Fruit fly (Drosophila melanogaster) whole organism, embryonic: ENCODE measurements around the gene CG42375.

Source experiments
- Aef1 ChIP-seq: fragments of 200-800 bp; sonication (Bioruptor generic); IDR thresholded peaks from 3 replicates; pipeline ENCODE4 v1.3.6; 2022; ENCODE audit warnings: missing biosample characterization, missing genetic modification characterization
- Asciz ChIP-seq: fragments of 200-800 bp; sonication (Bioruptor generic); optimal IDR thresholded peaks from 2 replicates; lab custom pipeline; 2017; ENCODE audit warnings: missing biosample characterization, mild to moderate bottlenecking, missing genetic modification characterization, missing genetic modification reagents
- Atf3 ChIP-seq: fragments of 200-800 bp; sonication (Bioruptor generic); optimal IDR thresholded peaks from 3 replicates; lab custom pipeline; 2016; ENCODE audit warnings: missing biosample characterization, missing genetic modification characterization
- CG11560 ChIP-seq: fragments of 200-800 bp; sonication (Bioruptor generic); IDR thresholded peaks from 3 replicates; pipeline ENCODE4 v1.3.6; 2022; ENCODE audit warnings: missing biosample characterization, missing genetic modification characterization
- CG1603 ChIP-seq: fragments of 200-800 bp; sonication (Bioruptor generic); optimal IDR thresholded peaks from 2 replicates; lab custom pipeline; 2019; ENCODE audit warnings: missing biosample characterization, mild to moderate bottlenecking, missing genetic modification characterization, moderate library complexity
- CG16815 ChIP-seq: fragments of 200-800 bp; sonication (Bioruptor generic); optimal IDR thresholded peaks from 3 replicates; lab custom pipeline; 2017; ENCODE audit warnings: missing biosample characterization, mild to moderate bottlenecking, missing genetic modification characterization
- CG2202 ChIP-seq: fragments of 200-800 bp; sonication (Bioruptor generic); optimal IDR thresholded peaks from 2 replicates; lab custom pipeline; 2018; ENCODE audit warnings: missing biosample characterization, mild to moderate bottlenecking, missing genetic modification characterization
- CG5245 ChIP-seq: fragments of 200-800 bp; sonication (Bioruptor generic); optimal IDR thresholded peaks from 3 replicates; lab custom pipeline; 2016; ENCODE audit warnings: missing biosample characterization, missing genetic modification characterization
- CG6175 ChIP-seq: fragments of 200-800 bp; sonication (Bioruptor generic); IDR thresholded peaks from 3 replicates; pipeline ENCODE4 v1.3.6; 2022; ENCODE audit warnings: missing biosample characterization, missing genetic modification characterization
- CG6254 ChIP-seq: fragments of 200-800 bp; sonication (Bioruptor generic); optimal IDR thresholded peaks from 3 replicates; lab custom pipeline; 2017; ENCODE audit warnings: mild to moderate bottlenecking, missing biosample characterization, missing genetic modification reagents, missing genetic modification characterization
- CG6791 ChIP-seq: fragments of 200-800 bp; sonication (Bioruptor generic); IDR thresholded peaks from 3 replicates; pipeline ENCODE4 v1.3.6; 2022; ENCODE audit warnings: missing biosample characterization, missing genetic modification characterization; ENCODE audit not compliant: partially characterized antibody
- CG7357 ChIP-seq: fragments of 200-800 bp; sonication (Bioruptor generic); IDR thresholded peaks from 3 replicates; pipeline ENCODE4 v1.3.6; 2022; ENCODE audit warnings: missing biosample characterization, missing genetic modification characterization
- CG8478 ChIP-seq: fragments of >200 bp; optimal IDR thresholded peaks from 2 replicates; lab custom pipeline; 2018
- Dad ChIP-seq: fragments of 200-800 bp; sonication (Bioruptor generic); optimal IDR thresholded peaks from 3 replicates; lab custom pipeline; 2016; ENCODE audit warnings: missing biosample characterization, missing genetic modification characterization
- Dref ChIP-seq: fragments of 200-800 bp; sonication (Bioruptor generic); IDR thresholded peaks from 2 replicates; pipeline ENCODE4 v1.3.6; 2022; ENCODE audit warnings: missing biosample characterization, missing genetic modification characterization
- Eip74EF ChIP-seq, 2 experiments: fragments of 200-800 bp in 1 of 2; fragments of >200 bp in 1 of 2; sonication (Bioruptor generic) in 1 of 2; optimal IDR thresholded peaks; 2 replicates each; lab custom pipeline; 2017 to 2019; ENCODE audit warnings: missing biosample characterization in 2 of 2, missing genetic modification characterization in 2 of 2, mild to moderate bottlenecking in 1 of 2, moderate library complexity in 1 of 2
- Gsc ChIP-seq: fragments of 200-800 bp; sonication (Bioruptor generic); IDR thresholded peaks from 2 replicates; pipeline ENCODE4 v1.3.6; 2022; ENCODE audit warnings: missing biosample characterization, missing genetic modification characterization
- H2.0 ChIP-seq: fragments of 200-800 bp; sonication (Bioruptor generic); IDR thresholded peaks from 2 replicates; pipeline ENCODE4 v1.3.6; 2022; ENCODE audit warnings: missing biosample characterization, missing genetic modification characterization
- HLH3B ChIP-seq: fragments of 200-800 bp; sonication (Bioruptor generic); IDR thresholded peaks from 2 replicates; pipeline ENCODE4 v1.3.6; 2022; ENCODE audit warnings: missing biosample characterization, missing genetic modification characterization
- HLH4C ChIP-seq: fragments of 200-800 bp; sonication (Bioruptor generic); IDR thresholded peaks from 3 replicates; pipeline ENCODE4 v1.3.6; 2022; ENCODE audit warnings: missing biosample characterization, missing genetic modification characterization; ENCODE audit not compliant: partially characterized antibody
- HLHmδ ChIP-seq: fragments of 200-800 bp; sonication (Bioruptor generic); optimal IDR thresholded peaks from 2 replicates; lab custom pipeline; 2018; ENCODE audit warnings: missing biosample characterization, mild to moderate bottlenecking, missing genetic modification characterization, moderate library complexity
- Hmx ChIP-seq: fragments of 200-800 bp; sonication (Bioruptor generic); optimal IDR thresholded peaks from 2 replicates; lab custom pipeline; 2016; ENCODE audit warnings: missing biosample characterization, missing genetic modification characterization
- Hsf ChIP-seq: fragments of 200-800 bp; sonication (Bioruptor generic); optimal IDR thresholded peaks from 3 replicates; lab custom pipeline; 2016; ENCODE audit warnings: missing biosample characterization, missing genetic modification characterization
- Lpt ChIP-seq: fragments of >200 bp; optimal IDR thresholded peaks from 2 replicates; lab custom pipeline; 2018; ENCODE audit warnings: missing biosample characterization, missing genetic modification characterization
- Max ChIP-seq: fragments of 200-800 bp; sonication (Bioruptor generic); optimal IDR thresholded peaks from 2 replicates; lab custom pipeline; 2016; ENCODE audit warnings: missing biosample characterization, mild to moderate bottlenecking, missing genetic modification characterization
- Nf-YB ChIP-seq: fragments of 200-800 bp; sonication (Bioruptor generic); optimal IDR thresholded peaks from 3 replicates; lab custom pipeline; 2019; ENCODE audit warnings: missing biosample characterization, mild to moderate bottlenecking, missing genetic modification characterization, moderate library complexity
- NfI ChIP-seq: fragments of 200-800 bp; sonication (Bioruptor generic); optimal IDR thresholded peaks from 3 replicates; lab custom pipeline; 2018; ENCODE audit warnings: missing biosample characterization, mild to moderate bottlenecking, missing genetic modification characterization, moderate library complexity
- Oaz ChIP-seq: fragments of 200-800 bp; sonication (Bioruptor generic); IDR thresholded peaks from 2 replicates; pipeline ENCODE4 v1.3.6; 2022; ENCODE audit warnings: missing biosample characterization, missing genetic modification characterization
- Oli ChIP-seq: fragments of 200-800 bp; sonication (Bioruptor generic); optimal IDR thresholded peaks from 2 replicates; lab custom pipeline; 2018; ENCODE audit warnings: missing biosample characterization, mild to moderate bottlenecking, missing genetic modification characterization, moderate library complexity
- Opbp ChIP-seq: fragments of 200-800 bp; sonication (Bioruptor generic); IDR thresholded peaks from 3 replicates; pipeline ENCODE4 v1.3.6; 2022; ENCODE audit warnings: missing biosample characterization, missing genetic modification characterization; ENCODE audit not compliant: partially characterized antibody
- Ptx1 ChIP-seq: fragments of 200-800 bp; sonication (Bioruptor generic); IDR thresholded peaks from 2 replicates; pipeline ENCODE4 v1.3.6; 2022; ENCODE audit warnings: missing biosample characterization, missing genetic modification characterization
- Side ChIP-seq: fragments of 200-800 bp; sonication (Bioruptor generic); optimal IDR thresholded peaks from 2 replicates; lab custom pipeline; 2016; ENCODE audit warnings: missing biosample characterization, missing genetic modification characterization
- Spps ChIP-seq: fragments of 200-800 bp; sonication (Bioruptor generic); optimal IDR thresholded peaks from 2 replicates; lab custom pipeline; 2018; ENCODE audit warnings: missing biosample characterization, mild to moderate bottlenecking, missing genetic modification characterization
- ato ChIP-seq: fragments of 200-800 bp; sonication (Bioruptor generic); IDR thresholded peaks from 2 replicates; pipeline ENCODE4 v1.3.6; 2022; ENCODE audit warnings: missing biosample characterization, missing genetic modification characterization; ENCODE audit not compliant: partially characterized antibody
- cg ChIP-seq: fragments of 200-800 bp; sonication (Bioruptor generic); optimal IDR thresholded peaks from 3 replicates; lab custom pipeline; 2019; ENCODE audit warnings: missing biosample characterization, mild to moderate bottlenecking, missing genetic modification characterization, moderate library complexity
- en ChIP-seq: fragments of 200-800 bp; sonication (Bioruptor generic); optimal IDR thresholded peaks from 2 replicates; lab custom pipeline; 2016; ENCODE audit warnings: missing biosample characterization, missing genetic modification characterization
- grau ChIP-seq: fragments of 200-800 bp; optimal IDR thresholded peaks from 3 replicates; lab custom pipeline; 2019; ENCODE audit warnings: missing biosample characterization, mild to moderate bottlenecking, missing genetic modification characterization, moderate library complexity
- gsb ChIP-seq: fragments of 200-800 bp; sonication (Bioruptor generic); IDR thresholded peaks from 2 replicates; pipeline ENCODE4 v1.3.6; 2022; ENCODE audit warnings: missing biosample characterization, missing genetic modification characterization
- ham ChIP-seq: fragments of 200-800 bp; sonication (Bioruptor generic); IDR thresholded peaks from 2 replicates; pipeline ENCODE4 v1.3.6; 2022; ENCODE audit warnings: missing biosample characterization, missing genetic modification characterization
- kni ChIP-seq: fragments of 200-800 bp; sonication (Bioruptor generic); optimal IDR thresholded peaks from 3 replicates; lab custom pipeline; 2017; ENCODE audit warnings: mild to moderate bottlenecking, missing biosample characterization, missing genetic modification reagents, missing genetic modification characterization
- maf-S ChIP-seq: fragments of 200-800 bp; sonication (Bioruptor generic); optimal IDR thresholded peaks from 2 replicates; lab custom pipeline; 2016; ENCODE audit warnings: missing biosample characterization, missing genetic modification characterization
- mam ChIP-seq: fragments of 200-800 bp; sonication (Bioruptor generic); optimal IDR thresholded peaks from 3 replicates; lab custom pipeline; 2016; ENCODE audit warnings: missing biosample characterization, missing genetic modification characterization
- mirr ChIP-seq: fragments of 200-800 bp; sonication (Bioruptor generic); optimal IDR thresholded peaks from 3 replicates; lab custom pipeline; 2018; ENCODE audit warnings: missing biosample characterization, mild to moderate bottlenecking, missing genetic modification characterization
- nmo ChIP-seq: fragments of 200-800 bp; sonication (Bioruptor generic); optimal IDR thresholded peaks from 2 replicates; lab custom pipeline; 2018; ENCODE audit warnings: missing biosample characterization, mild to moderate bottlenecking, missing genetic modification characterization, moderate library complexity
- pfk ChIP-seq: fragments of 200-800 bp; sonication (Bioruptor generic); optimal IDR thresholded peaks from 2 replicates; lab custom pipeline; 2018; ENCODE audit warnings: missing biosample characterization, mild to moderate bottlenecking, missing genetic modification characterization, moderate library complexity
- schlank ChIP-seq: fragments of 200-800 bp; sonication (Bioruptor generic); optimal IDR thresholded peaks from 2 replicates; lab custom pipeline; 2018; ENCODE audit warnings: missing biosample characterization, mild to moderate bottlenecking, missing genetic modification characterization
- so ChIP-seq: fragments of 200-800 bp; sonication (Bioruptor generic); IDR thresholded peaks from 3 replicates; pipeline ENCODE4 v1.3.6; 2022; ENCODE audit warnings: missing biosample characterization, missing genetic modification characterization
- usp ChIP-seq: fragments of >200 bp; optimal IDR thresholded peaks from 2 replicates; lab custom pipeline; 2017; ENCODE audit warnings: missing biosample characterization, missing genetic modification characterization
- zfh1 ChIP-seq: fragments of 200-800 bp; sonication (Bioruptor generic); IDR thresholded peaks from 3 replicates; pipeline ENCODE4 v1.3.6; 2022; ENCODE audit warnings: missing biosample characterization, missing genetic modification characterization
- zfh2 ChIP-seq: fragments of 200-800 bp; sonication (Bioruptor generic); optimal IDR thresholded peaks from 2 replicates; lab custom pipeline; 2016; ENCODE audit warnings: missing biosample characterization, missing genetic modification characterization

CG42375 gene

DNA sequence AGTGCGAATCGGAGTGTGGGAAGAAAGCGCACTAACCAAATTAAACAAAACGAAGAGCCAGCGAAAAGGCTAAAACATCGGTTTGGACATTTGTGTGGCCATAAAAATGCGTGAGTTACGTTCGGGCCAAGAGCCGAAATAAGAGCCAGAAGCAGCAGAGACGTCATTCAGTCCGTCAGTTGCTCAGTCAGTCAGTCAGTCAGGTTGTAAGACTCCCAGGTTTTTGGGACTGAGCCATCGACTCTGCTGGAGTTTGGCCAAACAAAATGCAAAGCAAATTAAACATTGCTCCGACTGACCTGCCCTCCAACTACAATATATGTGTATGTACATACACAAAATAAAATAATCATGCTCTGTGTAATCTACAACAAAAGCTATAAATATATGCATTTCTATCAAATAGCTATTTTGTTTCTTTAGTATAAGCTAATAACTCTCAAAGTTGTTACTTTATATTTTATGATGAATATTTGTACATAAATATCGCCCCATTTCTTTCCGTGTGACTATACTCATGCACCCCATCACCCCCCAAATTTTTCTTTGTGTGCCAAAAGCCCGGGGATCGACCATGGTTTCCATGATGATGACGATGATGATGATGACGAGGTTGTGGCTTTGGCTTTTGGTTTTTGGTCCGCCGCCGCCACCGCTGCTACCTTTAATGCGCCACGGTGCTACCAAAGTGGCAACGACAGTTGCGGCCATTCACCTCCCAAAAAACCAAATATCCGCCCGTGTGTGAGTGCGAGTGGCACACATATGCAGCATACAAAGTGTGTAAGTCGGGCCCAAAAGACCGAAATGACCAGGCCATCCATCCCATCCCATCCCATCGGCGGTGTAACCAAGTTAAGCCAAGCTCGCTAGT lies 13.9 kb downstream of the CG42375 start (continued):
- no peak for TF ChIP-seq gsb (GFP tag; lab: Robert Waterston, UW)
- no peak for TF ChIP-seq Dref (GFP tag; lab: Robert Waterston, UW)
- TF ChIP-seq Asciz (GFP tag; lab: Kevin White, UChicago): peak; percentile 10
- TF ChIP-seq pfk (GFP tag; lab: Kevin White, UChicago): no peak
- TF ChIP-seq Eip74EF (GFP tag; optimal IDR thresholded peaks at IDR 0.05; lab: Kevin White, UChicago): no peak
- no peak for TF ChIP-seq usp (GFP tag; lab: Kevin White, UChicago)
- peak; percentile 39; the same call in 1 of the 2 replicates for TF ChIP-seq H2.0 (GFP tag; lab: Robert Waterston, UW)
- TF ChIP-seq CG7357 (GFP tag; lab: Robert Waterston, UW): no peak
- no peak for TF ChIP-seq Max
- TF ChIP-seq HLH3B (GFP tag; lab: Robert Waterston, UW): peak; percentile 59
- TF ChIP-seq zfh2 (GFP tag; lab: Kevin White, UChicago): no peak
- no peak for TF ChIP-seq mam (GFP tag; lab: Kevin White, UChicago)
- TF ChIP-seq cg (GFP tag; lab: Kevin White, UChicago): peak; percentile 21
- TF ChIP-seq Spps (tag; lab: Kevin White, UChicago): peak; percentile 24
- peak; percentile 70 for TF ChIP-seq nmo (GFP tag; lab: Kevin White, UChicago)
- TF ChIP-seq NfI (GFP tag; lab: Kevin White, UChicago): peak; percentile 2
- TF ChIP-seq Oaz (GFP tag; lab: Robert Waterston, UW): no peak
- no peak for TF ChIP-seq maf-S (GFP tag; lab: Kevin White, UChicago)
- no peak for TF ChIP-seq Dad (GFP tag; lab: Kevin White, UChicago)
- TF ChIP-seq ato (GFP tag; lab: Robert Waterston, UW): no peak
- TF ChIP-seq CG8478: no peak
- TF ChIP-seq Hmx (GFP tag; lab: Kevin White, UChicago): no peak
- no peak for TF ChIP-seq so (GFP tag; lab: Robert Waterston, UW)
- peak; percentile 26 for TF ChIP-seq Oli
- peak; percentile 66 for TF ChIP-seq CG1603 (tag; lab: Kevin White, UChicago)
- TF ChIP-seq CG2202 (tag; lab: Kevin White, UChicago): peak; percentile 10
- no peak for TF ChIP-seq Nf-YB (GFP tag; lab: Kevin White, UChicago)
- TF ChIP-seq zfh1 (GFP tag; lab: Robert Waterston, UW): 0 out of 3 replicates have a peak, but pooled peaks have one; percentile 38
- TF ChIP-seq HLHmδ: peak; percentile 36
- no peak for TF ChIP-seq ham (GFP tag; lab: Robert Waterston, UW)
- TF ChIP-seq HLH4C (GFP tag; lab: Robert Waterston, UW): no peak
- TF ChIP-seq CG6791 (GFP tag; lab: Robert Waterston, UW): no peak
- TF ChIP-seq Side (GFP tag; lab: Kevin White, UChicago): no peak
- TF ChIP-seq en (GFP tag; lab: Kevin White, UChicago): no peak
- no peak for TF ChIP-seq CG6175
- TF ChIP-seq CG11560 (tag; lab: Robert Waterston, UW): no peak
- TF ChIP-seq CG16815: no peak
- TF ChIP-seq Opbp (GFP tag; lab: Robert Waterston, UW): no peak
- TF ChIP-seq grau (tag; lab: Kevin White, UChicago): peak; percentile 41
- TF ChIP-seq mirr (GFP tag; lab: Kevin White, UChicago): no peak
- no peak for TF ChIP-seq Gsc (GFP tag; lab: Robert Waterston, UW)
- no peak for TF ChIP-seq Aef1 (GFP tag; lab: Robert Waterston, UW)
- peak; percentile 23 for TF ChIP-seq Hsf (GFP tag; lab: Kevin White, UChicago)
- no peak for TF ChIP-seq CG5245
- TF ChIP-seq Atf3 (GFP tag; lab: Kevin White, UChicago): no peak
- peak; percentile 54 for TF ChIP-seq kni (GFP tag; lab: Kevin White, UChicago)
- no peak for TF ChIP-seq schlank (tag; lab: Kevin White, UChicago)
- TF ChIP-seq Ptx1 (GFP tag; lab: Robert Waterston, UW): peak; percentile 19; the same call in 1 of the 2 replicates
- no peak for TF ChIP-seq Lpt (GFP tag; lab: Kevin White, UChicago)
- TF ChIP-seq CG6254 (GFP tag; lab: Kevin White, UChicago): peak; percentile 10
